Fruit fly (Drosophila melanogaster) whole organism, prepupa: ENCODE results near the gene CG44044.
A peak's percentile ranks its signal among the peaks of the same experiment; 100 is the strongest.

Experiments used
- Blimp-1 ChIP-seq: fragments of 200-800 bp; sonication (Bioruptor generic); optimal IDR thresholded peaks from 3 replicates; lab custom pipeline; 2017; ENCODE audit warnings: missing biosample characterization, missing genetic modification characterization, mild to moderate bottlenecking, moderate library complexity, missing genetic modification reagents
- CG10631 ChIP-seq: fragments of 200-800 bp; sonication (Bioruptor generic); optimal IDR thresholded peaks from 2 replicates; lab custom pipeline; 2016; ENCODE audit warnings: missing biosample characterization, missing genetic modification characterization
- CG10669 ChIP-seq: fragments of 200-800 bp; sonication (Bioruptor generic); optimal IDR thresholded peaks from 3 replicates; lab custom pipeline; 2018; ENCODE audit warnings: missing biosample characterization, mild to moderate bottlenecking, missing genetic modification characterization, moderate library complexity
- CG11294 ChIP-seq: fragments of 200-800 bp; sonication (Bioruptor generic); IDR thresholded peaks from 2 replicates; pipeline ENCODE4 v1.3.6; 2022; ENCODE audit warnings: missing biosample characterization, missing genetic modification characterization
- CG11762 ChIP-seq: fragments of 200-800 bp; sonication (Bioruptor generic); optimal IDR thresholded peaks from 3 replicates; lab custom pipeline; 2016; ENCODE audit warnings: missing biosample characterization, missing genetic modification characterization; ENCODE audit not compliant: insufficient read depth
- CG15336 ChIP-seq: fragments of 200-800 bp; sonication (Bioruptor generic); IDR thresholded peaks from 2 replicates; pipeline ENCODE4 v1.3.6; 2022; ENCODE audit warnings: missing biosample characterization, missing genetic modification characterization
- CG1621 ChIP-seq: fragments of 200-800 bp; sonication (Bioruptor generic); optimal IDR thresholded peaks from 3 replicates; lab custom pipeline; 2018; ENCODE audit warnings: missing biosample characterization, mild to moderate bottlenecking, missing genetic modification characterization
- CG16779 ChIP-seq: fragments of 200-800 bp; sonication (Bioruptor generic); optimal IDR thresholded peaks from 3 replicates; lab custom pipeline; 2017; ENCODE audit warnings: missing biosample characterization, mild to moderate bottlenecking, missing genetic modification characterization
- CG3032 ChIP-seq: fragments of 200-800 bp; optimal IDR thresholded peaks from 2 replicates; lab custom pipeline; 2019; ENCODE audit warnings: missing biosample characterization, mild to moderate bottlenecking, missing genetic modification characterization, moderate library complexity
- CG31627 ChIP-seq: fragments of 200-800 bp; sonication (Bioruptor generic); optimal IDR thresholded peaks from 3 replicates; lab custom pipeline; 2016; ENCODE audit warnings: missing biosample characterization, missing genetic modification characterization
- CG3919 ChIP-seq: fragments of 200-800 bp; sonication (Bioruptor generic); optimal IDR thresholded peaks from 3 replicates; lab custom pipeline; 2016; ENCODE audit warnings: missing biosample characterization, missing genetic modification characterization
- CG4318 ChIP-seq: fragments of 200-800 bp; sonication (Bioruptor generic); optimal IDR thresholded peaks from 3 replicates; lab custom pipeline; 2017; ENCODE audit warnings: missing biosample characterization, mild to moderate bottlenecking, missing genetic modification characterization
- CG6163 ChIP-seq: fragments of 200-800 bp; sonication (Bioruptor generic); IDR thresholded peaks from 3 replicates; pipeline ENCODE4 v1.3.6; 2022; ENCODE audit warnings: missing biosample characterization, missing genetic modification characterization
- CG6792 ChIP-seq: fragments of 200-800 bp; sonication (Bioruptor generic); optimal IDR thresholded peaks from 3 replicates; lab custom pipeline; 2016; ENCODE audit warnings: missing biosample characterization, missing genetic modification characterization
- CG6854 ChIP-seq: fragments of 200-800 bp; sonication (Bioruptor generic); optimal IDR thresholded peaks from 2 replicates; lab custom pipeline; 2017; ENCODE audit warnings: missing biosample characterization, mild to moderate bottlenecking, missing genetic modification characterization
- CG7368 ChIP-seq: fragments of 200-800 bp; sonication (Bioruptor generic); optimal IDR thresholded peaks from 3 replicates; lab custom pipeline; 2016; ENCODE audit warnings: missing biosample characterization, missing genetic modification characterization
- CG8119 ChIP-seq: fragments of 200-800 bp; sonication (Bioruptor generic); IDR thresholded peaks from 3 replicates; pipeline ENCODE4 v1.3.6; 2022; ENCODE audit warnings: missing biosample characterization, missing genetic modification characterization
- CG8319 ChIP-seq: fragments of 200-800 bp; sonication (Bioruptor generic); optimal IDR thresholded peaks from 3 replicates; lab custom pipeline; 2016; ENCODE audit warnings: missing biosample characterization, missing genetic modification characterization
- CG8632 ChIP-seq: fragments of 200-800 bp; sonication (Bioruptor generic); optimal IDR thresholded peaks from 3 replicates; lab custom pipeline; 2016; ENCODE audit warnings: missing biosample characterization, missing genetic modification characterization
- CG9139 ChIP-seq: fragments of 200-800 bp; sonication (Bioruptor generic); optimal IDR thresholded peaks from 3 replicates; lab custom pipeline; 2017; ENCODE audit warnings: missing biosample characterization, mild to moderate bottlenecking, missing genetic modification characterization
- Eip75B ChIP-seq: fragments of 200-800 bp; sonication (Bioruptor generic); optimal IDR thresholded peaks from 3 replicates; lab custom pipeline; 2016; ENCODE audit warnings: missing biosample characterization, missing genetic modification characterization
- Eip78C ChIP-seq: fragments of 200-800 bp; sonication (Bioruptor generic); peaks from one replicate; lab custom pipeline; 2016; ENCODE audit warnings: missing biosample characterization, missing genetic modification characterization
- Hr39 ChIP-seq: fragments of 200-800 bp; sonication (Bioruptor generic); optimal IDR thresholded peaks from 2 replicates; lab custom pipeline; 2016; ENCODE audit warnings: missing biosample characterization, missing genetic modification characterization
- Hr4 ChIP-seq: fragments of 200-800 bp; sonication (Bioruptor generic); optimal IDR thresholded peaks from 3 replicates; lab custom pipeline; 2016; ENCODE audit warnings: missing biosample characterization, missing genetic modification characterization
- Lpt ChIP-seq: fragments of 200-800 bp; sonication (Bioruptor generic); optimal IDR thresholded peaks from 3 replicates; lab custom pipeline; 2016; ENCODE audit warnings: missing biosample characterization, missing genetic modification characterization
- OdsH ChIP-seq: fragments of 200-800 bp; sonication (Bioruptor generic); optimal IDR thresholded peaks from 3 replicates; lab custom pipeline; 2016; ENCODE audit warnings: missing biosample characterization, missing genetic modification characterization
- Sox102F ChIP-seq: fragments of 200-800 bp; sonication (Bioruptor generic); optimal IDR thresholded peaks from 2 replicates; lab custom pipeline; 2016; ENCODE audit warnings: missing biosample characterization, mild to moderate bottlenecking, missing genetic modification characterization
- Sox14 ChIP-seq: fragments of 200-800 bp; sonication (Bioruptor generic); optimal IDR thresholded peaks from 3 replicates; lab custom pipeline; 2016; ENCODE audit warnings: missing biosample characterization, missing genetic modification characterization
- Sox15 ChIP-seq: fragments of 200-800 bp; sonication (Bioruptor generic); optimal IDR thresholded peaks from 3 replicates; lab custom pipeline; 2016; ENCODE audit warnings: missing biosample characterization, missing genetic modification characterization
- achi ChIP-seq: fragments of 200-800 bp; sonication (Bioruptor generic); optimal IDR thresholded peaks from 3 replicates; lab custom pipeline; 2016; ENCODE audit warnings: missing biosample characterization, missing genetic modification characterization
- acj6 ChIP-seq: fragments of 200-800 bp; sonication (Bioruptor generic); optimal IDR thresholded peaks from 3 replicates; lab custom pipeline; 2016; ENCODE audit warnings: missing biosample characterization, missing genetic modification characterization
- cyc ChIP-seq: fragments of 200-800 bp; sonication (Bioruptor generic); optimal IDR thresholded peaks from 3 replicates; lab custom pipeline; 2016; ENCODE audit warnings: missing biosample characterization, missing genetic modification characterization
- dac ChIP-seq: fragments of 200-800 bp; sonication (Bioruptor generic); optimal IDR thresholded peaks from 2 replicates; lab custom pipeline; 2017; ENCODE audit warnings: missing biosample characterization, mild to moderate bottlenecking, missing genetic modification characterization
- esn ChIP-seq: fragments of 200-800 bp; sonication (Bioruptor generic); optimal IDR thresholded peaks from 2 replicates; lab custom pipeline; 2016; ENCODE audit warnings: missing biosample characterization, mild to moderate bottlenecking, missing genetic modification characterization, moderate library complexity
- fd59A ChIP-seq: fragments of 200-800 bp; sonication (Bioruptor generic); optimal IDR thresholded peaks from 2 replicates; lab custom pipeline; 2017; ENCODE audit warnings: missing biosample characterization, mild to moderate bottlenecking, missing genetic modification characterization, missing genetic modification reagents
- fkh ChIP-seq: fragments of 200-800 bp; sonication (Bioruptor generic); optimal IDR thresholded peaks from 3 replicates; lab custom pipeline; 2017; ENCODE audit warnings: missing biosample characterization, mild to moderate bottlenecking, missing genetic modification characterization, moderate library complexity
- lz ChIP-seq: fragments of 200-800 bp; sonication (Bioruptor generic); optimal IDR thresholded peaks from 3 replicates; lab custom pipeline; 2016; ENCODE audit warnings: missing biosample characterization, missing genetic modification characterization
- net ChIP-seq: fragments of 200-800 bp; sonication (Bioruptor generic); optimal IDR thresholded peaks from 3 replicates; lab custom pipeline; 2016; ENCODE audit warnings: missing biosample characterization, missing genetic modification characterization
- pdm3 ChIP-seq: fragments of 200-800 bp; sonication (Bioruptor generic); optimal IDR thresholded peaks from 3 replicates; lab custom pipeline; 2016; ENCODE audit warnings: missing biosample characterization, missing genetic modification characterization
- spab ChIP-seq: fragments of 200-800 bp; sonication (Bioruptor generic); optimal IDR thresholded peaks from 2 replicates; lab custom pipeline; 2017; ENCODE audit warnings: missing biosample characterization, mild to moderate bottlenecking, missing genetic modification characterization, missing genetic modification reagents
- svp ChIP-seq: fragments of 200-800 bp; sonication (Bioruptor generic); peaks from one replicate; lab custom pipeline; 2016; ENCODE audit warnings: missing biosample characterization, missing genetic modification characterization
- topi ChIP-seq: fragments of 200-800 bp; sonication (Bioruptor generic); optimal IDR thresholded peaks from 3 replicates; lab custom pipeline; 2016; ENCODE audit warnings: missing biosample characterization, missing genetic modification characterization
- vri ChIP-seq: fragments of 200-800 bp; sonication (Bioruptor generic); optimal IDR thresholded peaks from 3 replicates; lab custom pipeline; 2016; ENCODE audit warnings: missing biosample characterization, mild to moderate bottlenecking, missing genetic modification characterization

The CG44044 gene

dm6 chr3R:16341817-16342374 is 20.3 kb downstream of the CG44044 start, which contains the start of the genes SF2 and pad (continued):
- TF ChIP-seq vri (peak; percentile 64), OdsH (peak; percentile 78), CG31627 (GFP tag; lab: Kevin White, UChicago) (peak; percentile 86), Blimp-1 (GFP tag; lab: Kevin White, UChicago) (no peak), CG6163 (GFP tag; lab: Robert Waterston, UW) (peak; percentile 37; the same call in 1 of the 3 replicates), CG6854 (GFP tag; lab: Kevin White, UChicago) (peak; percentile 48), svp (GFP tag; lab: Kevin White, UChicago) (no peak), CG11762 (GFP tag; lab: Kevin White, UChicago) (peak; percentile 60), CG3032 (tag; lab: Kevin White, UChicago) (peak; percentile 76), CG6792 (GFP tag; lab: Kevin White, UChicago) (peak; percentile 54), Sox15 (GFP tag; lab: Kevin White, UChicago) (peak; percentile 69), CG8632 (GFP tag; lab: Kevin White, UChicago) (peak; percentile 68), net (GFP tag; lab: Kevin White, UChicago) (peak; percentile 31), CG7368 (GFP tag; lab: Kevin White, UChicago) (peak; percentile 51), CG11294 (no peak; the same call in 1 of the 2 replicates), CG15336 (GFP tag; lab: Robert Waterston, UW) (no peak), dac (GFP tag; lab: Kevin White, UChicago) (no peak), fd59A (peak; percentile 14)

dm6 chr3R:16347626-16348264 is 26.1 kb downstream of the CG44044 start:
- peak; percentile 53 for TF ChIP-seq fkh (GFP tag; lab: Kevin White, UChicago)
- no peak for TF ChIP-seq CG4318
- TF ChIP-seq, all 60 proteins: peak for 1

DNA sequence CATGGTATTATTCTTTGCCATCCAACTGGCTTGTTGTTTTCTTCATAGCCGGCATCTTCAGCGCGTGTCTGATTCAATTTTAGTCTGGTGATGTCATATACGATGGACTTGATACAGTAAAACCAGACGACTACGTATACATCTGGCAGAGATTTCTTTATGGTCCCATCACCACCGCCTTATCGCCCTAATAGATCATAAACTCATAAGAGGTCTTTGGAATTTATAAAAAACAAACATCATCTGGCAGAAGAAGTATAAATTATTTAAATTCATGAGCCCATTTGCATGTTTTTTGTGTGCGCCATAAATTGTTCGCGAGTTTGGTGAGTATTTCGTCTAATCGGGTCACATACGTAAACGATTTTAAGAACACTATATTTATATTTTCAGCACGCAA is 26.7 kb downstream of the CG44044 start:
- TF ChIP-seq CG8632 (GFP tag; lab: Kevin White, UChicago) (no peak), Eip75B (GFP tag; lab: Kevin White, UChicago) (no peak), CG15336 (GFP tag; lab: Robert Waterston, UW) (no peak), esn (GFP tag; lab: Kevin White, UChicago) (no peak), Hr39 (GFP tag; lab: Kevin White, UChicago) (no peak), CG10631 (GFP tag; lab: Kevin White, UChicago) (no peak), vri (no peak)

dm6 chr3R:16349111-16349655 is 27.5 kb downstream of the CG44044 start, which contains the start of the genes CG14879 and Manf:
Gene CG14879 (minus strand): TSS chr3R:16349226.
Gene Manf (plus strand): TSS chr3R:16349404.
- no peak for TF ChIP-seq CG8319 (GFP tag; lab: Kevin White, UChicago)
- no peak for TF ChIP-seq Sox102F (GFP tag; lab: Kevin White, UChicago)
- TF ChIP-seq CG6163 (GFP tag; lab: Robert Waterston, UW): no peak
- no peak for TF ChIP-seq Hr4 (GFP tag; lab: Kevin White, UChicago)
- peak; percentile 63 for TF ChIP-seq fkh (GFP tag; lab: Kevin White, UChicago)
- no peak for TF ChIP-seq acj6
- no peak for TF ChIP-seq CG10631 (GFP tag; lab: Kevin White, UChicago)
- peak; percentile 97 for TF ChIP-seq CG1621 (tag; lab: Kevin White, UChicago)
- TF ChIP-seq CG16779: no peak
- no peak for TF ChIP-seq vri
- TF ChIP-seq Eip75B (GFP tag; lab: Kevin White, UChicago): no peak
- no peak for TF ChIP-seq CG8119 (GFP tag; lab: Robert Waterston, UW)
- peak; percentile 2 for TF ChIP-seq topi (GFP tag; lab: Kevin White, UChicago)
- TF ChIP-seq lz: no peak
- no peak for TF ChIP-seq CG10669 (GFP tag; lab: Kevin White, UChicago)
- TF ChIP-seq Eip78C (GFP tag; lab: Kevin White, UChicago): peak; percentile 28
- no peak for TF ChIP-seq Sox14
- TF ChIP-seq cyc (GFP tag; lab: Kevin White, UChicago): no peak
- no peak for TF ChIP-seq achi (GFP tag; lab: Kevin White, UChicago)
- no peak for TF ChIP-seq CG4318
- no peak for TF ChIP-seq pdm3 (GFP tag; lab: Kevin White, UChicago)
- TF ChIP-seq Lpt (GFP tag; lab: Kevin White, UChicago): no peak
- TF ChIP-seq spab (GFP tag; lab: Kevin White, UChicago): no peak
- TF ChIP-seq CG8632 (GFP tag; lab: Kevin White, UChicago): no peak
- TF ChIP-seq CG9139: no peak
- TF ChIP-seq CG3919: no peak
- TF ChIP-seq CG11294: no peak
- TF ChIP-seq CG31627 (GFP tag; lab: Kevin White, UChicago): no peak
- TF ChIP-seq CG3032 (tag; lab: Kevin White, UChicago): no peak
- TF ChIP-seq CG11762 (GFP tag; lab: Kevin White, UChicago): no peak
